Worm (Caenorhabditis elegans) whole organism, mixed stage, embryonic: ENCODE results near the gene C05D11.8.

Experiments used
- M03D4.4 ChIP-seq: sonication (generic microtip); optimal IDR thresholded peaks from 2 replicates; lab custom pipeline; 2017; ENCODE audit warnings: mild to moderate bottlenecking, missing genetic modification characterization, missing compliant biosample characterization
- bed-3 ChIP-seq: fragments of 200-800 bp; sonication (Bioruptor generic); optimal IDR thresholded peaks from 3 replicates; lab custom pipeline; 2018; ENCODE audit warnings: mild to moderate bottlenecking, missing genetic modification characterization, moderate library complexity, missing compliant biosample characterization
- blmp-1 ChIP-seq: fragments of 150-350 bp; optimal IDR thresholded peaks from 2 replicates; lab custom pipeline; 2014; ENCODE audit warnings: missing biosample characterization, missing genetic modification characterization
- ceh-39 ChIP-seq: fragments of 150-350 bp; optimal IDR thresholded peaks from 2 replicates; lab custom pipeline; 2014; ENCODE audit warnings: missing biosample characterization, missing genetic modification characterization
- ceh-43 ChIP-seq: fragments of 200-800 bp; sonication (Bioruptor generic); optimal IDR thresholded peaks from 2 replicates; lab custom pipeline; 2018; ENCODE audit warnings: mild to moderate bottlenecking, missing genetic modification characterization, moderate library complexity, missing compliant biosample characterization
- ceh-83 ChIP-seq: fragments of 200-800 bp; sonication (Bioruptor generic); optimal IDR thresholded peaks from 2 replicates; lab custom pipeline; 2018; ENCODE audit warnings: mild to moderate bottlenecking, missing genetic modification characterization, missing compliant biosample characterization
- cnd-1 ChIP-seq: fragments of 200-800 bp; sonication (Bioruptor generic); optimal IDR thresholded peaks from 2 replicates; lab custom pipeline; 2018; ENCODE audit warnings: mild to moderate bottlenecking, missing genetic modification characterization, missing compliant biosample characterization
- drap-1 ChIP-seq: fragments of 200-800 bp; sonication (Bioruptor generic); optimal IDR thresholded peaks from 3 replicates; lab custom pipeline; 2018; ENCODE audit warnings: mild to moderate bottlenecking, missing genetic modification characterization, missing compliant biosample characterization
- elt-1 ChIP-seq: sonication (generic microtip); optimal IDR thresholded peaks from 2 replicates; lab custom pipeline; 2017; ENCODE audit warnings: missing genetic modification characterization, mild to moderate bottlenecking, missing compliant biosample characterization, antibody characterized with exemption, moderate library complexity, borderline replicate concordance; ENCODE audit not compliant: insufficient read depth
- elt-3 ChIP-seq: fragments of 150-350 bp; optimal IDR thresholded peaks from 2 replicates; lab custom pipeline; 2014; ENCODE audit warnings: missing biosample characterization, missing genetic modification characterization
- flh-1 ChIP-seq: fragments of 200-800 bp; sonication (Bioruptor generic); optimal IDR thresholded peaks from 2 replicates; lab custom pipeline; 2018; ENCODE audit warnings: mild to moderate bottlenecking, missing genetic modification characterization, moderate library complexity, missing compliant biosample characterization
- ham-2 ChIP-seq: fragments of 200-800 bp; sonication (Bioruptor generic); optimal IDR thresholded peaks from 2 replicates; lab custom pipeline; 2018; ENCODE audit warnings: mild to moderate bottlenecking, missing genetic modification characterization, missing compliant biosample characterization
- lin-13 ChIP-seq: fragments of 150-350 bp; optimal IDR thresholded peaks from 2 replicates; lab custom pipeline; 2014; ENCODE audit warnings: missing biosample characterization, missing genetic modification characterization
- lin-32 ChIP-seq: fragments of 200-800 bp; sonication (Bioruptor generic); optimal IDR thresholded peaks from 2 replicates; lab custom pipeline; 2018; ENCODE audit warnings: mild to moderate bottlenecking, missing genetic modification characterization, missing compliant biosample characterization
- lsy-2 ChIP-seq: fragments of 150-350 bp; optimal IDR thresholded peaks from 2 replicates; lab custom pipeline; 2014; ENCODE audit warnings: missing biosample characterization, missing genetic modification characterization
- mab-5 ChIP-seq: fragments of 150-350 bp; optimal IDR thresholded peaks from 2 replicates; lab custom pipeline; 2014; ENCODE audit warnings: missing biosample characterization, missing genetic modification characterization
- mep-1 ChIP-seq: fragments of 150-350 bp; optimal IDR thresholded peaks from 2 replicates; lab custom pipeline; 2017; ENCODE audit warnings: missing biosample characterization, missing genetic modification reagents, missing genetic modification characterization, inconsistent platforms
- mls-2 ChIP-seq: sonication (generic microtip); optimal IDR thresholded peaks from 2 replicates; lab custom pipeline; 2016; ENCODE audit warnings: mild to moderate bottlenecking, missing genetic modification characterization, moderate library complexity, missing compliant biosample characterization
- nhr-12 ChIP-seq: fragments of 150-350 bp; optimal IDR thresholded peaks from 2 replicates; lab custom pipeline; 2014; ENCODE audit warnings: missing biosample characterization, missing genetic modification characterization
- nhr-2 ChIP-seq: fragments of 150-350 bp; optimal IDR thresholded peaks from 2 replicates; lab custom pipeline; 2014; ENCODE audit warnings: missing biosample characterization, missing genetic modification characterization
- nhr-237 ChIP-seq: fragments of 150-350 bp; optimal IDR thresholded peaks from 2 replicates; lab custom pipeline; 2014; ENCODE audit warnings: missing biosample characterization, missing genetic modification characterization
- nhr-28 ChIP-seq: fragments of 150-350 bp; optimal IDR thresholded peaks from 2 replicates; lab custom pipeline; 2014; ENCODE audit warnings: missing biosample characterization, missing genetic modification characterization
- nhr-76 ChIP-seq: sonication (generic microtip); optimal IDR thresholded peaks from 2 replicates; lab custom pipeline; 2017; ENCODE audit warnings: missing biosample characterization, missing genetic modification characterization
- sem-2 ChIP-seq: fragments of 200-800 bp; sonication (Bioruptor generic); optimal IDR thresholded peaks from 2 replicates; lab custom pipeline; 2018; ENCODE audit warnings: mild to moderate bottlenecking, missing genetic modification characterization, missing compliant biosample characterization
- snpc-4 ChIP-seq: fragments of 150-350 bp; optimal IDR thresholded peaks from 2 replicates; lab custom pipeline; 2014; ENCODE audit warnings: missing biosample characterization, missing genetic modification characterization
- sptf-1 ChIP-seq: sonication (generic microtip); optimal IDR thresholded peaks from 2 replicates; lab custom pipeline; 2017; ENCODE audit warnings: mild to moderate bottlenecking, missing genetic modification characterization, moderate library complexity, missing compliant biosample characterization
- tbx-8 ChIP-seq: fragments of 200-800 bp; sonication (Bioruptor generic); optimal IDR thresholded peaks from 2 replicates; lab custom pipeline; 2018; ENCODE audit warnings: mild to moderate bottlenecking, missing genetic modification characterization, moderate library complexity, missing compliant biosample characterization
- unc-120 ChIP-seq: sonication (generic microtip); optimal IDR thresholded peaks from 2 replicates; lab custom pipeline; 2017; ENCODE audit warnings: missing genetic modification characterization, missing compliant biosample characterization; ENCODE audit not compliant: poor library complexity, severe bottlenecking
- unc-39 ChIP-seq: fragments of 150-350 bp; optimal IDR thresholded peaks from 2 replicates; lab custom pipeline; 2014; ENCODE audit warnings: missing biosample characterization, missing genetic modification characterization
- unc-62 ChIP-seq: fragments of 150-350 bp; optimal IDR thresholded peaks from 2 replicates; lab custom pipeline; 2014; ENCODE audit warnings: missing biosample characterization, missing genetic modification reagents, missing genetic modification characterization
- zip-8 ChIP-seq: fragments of 150-350 bp; optimal IDR thresholded peaks from 2 replicates; lab custom pipeline; 2014; ENCODE audit warnings: missing biosample characterization, missing genetic modification characterization

The C05D11.8 gene

DNA sequence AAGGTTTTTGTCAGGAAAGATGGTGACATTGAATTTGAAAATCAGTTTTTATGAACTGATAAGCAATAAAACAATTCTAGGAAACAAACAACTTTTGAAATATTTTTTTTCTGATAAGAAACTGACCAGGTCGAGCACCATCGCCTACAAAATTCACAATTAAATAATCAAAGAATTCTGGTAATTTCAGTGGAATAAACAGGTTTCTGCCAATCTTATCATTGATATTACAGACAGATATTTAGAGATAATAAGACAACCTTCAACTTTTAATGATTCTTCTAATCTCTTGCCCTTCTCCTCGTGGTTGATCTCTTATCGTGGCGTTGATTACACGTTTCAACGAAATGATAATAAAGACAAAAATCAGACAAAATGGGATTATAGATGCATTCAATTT lies 30.7 kb downstream of the C05D11.8 start:
- peak; percentile 7 for TF ChIP-seq elt-1 (tag; lab: Kevin White, UChicago)
- TF ChIP-seq M03D4.4 (tag; lab: Kevin White, UChicago), result no peak

DNA sequence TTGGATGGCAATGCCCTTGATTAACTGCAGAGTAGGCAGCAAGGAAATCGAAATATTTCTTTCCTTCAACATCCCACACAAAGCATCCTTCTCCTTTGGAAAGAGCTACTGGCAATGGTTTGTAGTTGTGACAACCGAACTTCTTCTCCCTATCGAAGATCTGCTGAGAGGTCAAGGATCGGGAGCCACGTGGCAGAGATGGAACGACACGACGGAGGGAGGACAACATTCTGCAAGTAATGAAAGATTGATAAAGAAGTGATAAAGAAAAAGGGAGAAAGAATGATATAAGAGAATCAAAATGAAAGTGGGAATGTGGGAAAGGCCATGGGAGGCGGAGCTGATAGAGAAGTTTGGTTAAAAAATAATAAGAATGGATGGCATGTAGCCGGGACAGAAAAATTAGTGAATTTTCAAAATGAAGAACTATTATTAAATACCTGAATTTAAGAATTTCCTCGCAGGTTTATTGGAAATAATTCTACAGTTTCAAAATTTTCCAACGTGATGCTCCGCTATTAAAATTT lies 31.3 kb downstream of the C05D11.8 start, which contains the start of gene oatr-1:
Gene oatr-1, minus strand, starts transcription at position 477 of the 527 bp plus-strand sequence.
- TF ChIP-seq elt-3 (tag; lab: Kevin White, UChicago) (no peak), bed-3 (GFP tag; lab: Kevin White, UChicago) (no peak), mep-1 (tag; lab: Kevin White, UChicago) (no peak), ceh-39 (tag; lab: Kevin White, UChicago) (no peak), unc-39 (tag; lab: Kevin White, UChicago) (no peak), M03D4.4 (tag; lab: Kevin White, UChicago) (no peak), nhr-76 (tag; lab: Kevin White, UChicago) (no peak), unc-120 (no peak), elt-1 (tag; lab: Kevin White, UChicago) (no peak), mls-2 (tag; lab: Kevin White, UChicago) (no peak), cnd-1 (tag; lab: Kevin White, UChicago) (no peak), lin-32 (GFP tag; lab: Kevin White, UChicago) (no peak), tbx-8 (no peak)

DNA sequence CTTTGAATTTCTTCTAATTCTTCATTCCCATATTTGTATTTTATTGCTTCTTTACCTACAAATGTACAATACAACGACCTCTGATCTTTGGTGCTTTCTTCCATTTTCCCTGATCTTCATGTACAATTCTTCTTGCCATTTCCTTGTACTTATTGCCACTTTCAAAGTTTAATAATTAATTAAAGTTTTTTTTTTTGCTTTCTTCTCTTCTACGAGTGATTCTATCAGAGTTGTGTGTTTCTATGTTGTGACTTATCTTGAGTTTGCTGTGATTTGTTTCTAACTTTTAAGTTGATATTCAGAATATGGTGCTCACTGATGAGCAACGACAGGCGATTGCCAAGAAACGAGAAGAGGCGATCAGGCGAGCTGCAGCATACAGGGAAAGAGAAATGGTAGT lies 36.5 kb downstream of the C05D11.8 start, which contains the start of gene smrc-1:
Gene smrc-1, plus strand, starts transcription at position 301 of the 400 bp plus-strand sequence.
- TF ChIP-seq unc-120, result no peak
- TF ChIP-seq bed-3 (GFP tag; lab: Kevin White, UChicago), result no peak
- no peak for TF ChIP-seq zip-8
- TF ChIP-seq flh-1 (GFP tag; lab: Kevin White, UChicago), result no peak
- TF ChIP-seq nhr-2 (tag; lab: Kevin White, UChicago), result no peak
- TF ChIP-seq elt-3 (tag; lab: Kevin White, UChicago), result no peak
- no peak for TF ChIP-seq nhr-12 (tag; lab: Kevin White, UChicago)
- TF ChIP-seq ceh-43 (GFP tag; lab: Kevin White, UChicago), result no peak
- TF ChIP-seq cnd-1 (tag; lab: Kevin White, UChicago), result no peak
- TF ChIP-seq lsy-2 (tag; lab: Kevin White, UChicago), result no peak
- no peak for TF ChIP-seq lin-13
- TF ChIP-seq snpc-4 (tag; lab: Kevin White, UChicago), result no peak
- TF ChIP-seq blmp-1 (tag; lab: Kevin White, UChicago), result no peak
- TF ChIP-seq ham-2 (GFP tag; lab: Kevin White, UChicago), result no peak
- no peak for TF ChIP-seq unc-62 (GFP tag; lab: Kevin White, UChicago)
- TF ChIP-seq elt-1 (tag; lab: Kevin White, UChicago), result no peak
- no peak for TF ChIP-seq tbx-8

DNA sequence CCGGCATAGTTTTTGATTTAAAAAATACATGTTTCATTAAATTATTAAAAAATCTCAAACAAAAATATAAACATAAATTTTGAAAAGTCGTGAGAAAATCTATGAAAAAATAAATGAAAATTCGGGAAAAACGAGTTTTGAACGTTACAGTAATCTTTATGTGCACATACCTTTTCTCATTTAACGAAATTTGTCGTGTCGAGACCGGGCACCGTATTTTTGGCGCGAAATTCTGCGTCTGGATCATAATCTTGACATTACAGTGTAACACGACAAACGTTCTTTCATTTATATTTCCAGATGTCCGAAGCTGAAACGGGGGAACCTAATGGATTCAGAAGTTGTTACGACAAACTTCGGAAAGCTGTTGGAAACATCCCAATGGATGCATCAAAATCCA lies 37.6 kb downstream of the C05D11.8 start, which contains the start of gene C16A3.2:
Gene C16A3.2, plus strand, starts transcription at position 301 of the 400 bp plus-strand sequence.
- no peak for TF ChIP-seq unc-39 (tag; lab: Kevin White, UChicago)
- TF ChIP-seq mab-5 (tag; lab: Kevin White, UChicago), result no peak
- TF ChIP-seq nhr-12 (tag; lab: Kevin White, UChicago), result no peak
- TF ChIP-seq ceh-43 (GFP tag; lab: Kevin White, UChicago), result no peak
- TF ChIP-seq snpc-4 (tag; lab: Kevin White, UChicago), result no peak
- no peak for TF ChIP-seq sptf-1 (tag; lab: Kevin White, UChicago)
- no peak for TF ChIP-seq nhr-28 (tag; lab: Kevin White, UChicago)
- TF ChIP-seq lin-32 (GFP tag; lab: Kevin White, UChicago), result no peak
- no peak for TF ChIP-seq blmp-1 (tag; lab: Kevin White, UChicago)
- TF ChIP-seq ceh-83 (GFP tag; lab: Kevin White, UChicago), result no peak
- TF ChIP-seq lin-13, result no peak
- no peak for TF ChIP-seq ham-2 (GFP tag; lab: Kevin White, UChicago)
- TF ChIP-seq nhr-2 (tag; lab: Kevin White, UChicago), result no peak
- no peak for TF ChIP-seq mep-1 (tag; lab: Kevin White, UChicago)
- TF ChIP-seq drap-1 (GFP tag; lab: Kevin White, UChicago), result no peak
- no peak for TF ChIP-seq nhr-237 (tag; lab: Kevin White, UChicago)
- no peak for TF ChIP-seq sem-2 (GFP tag; lab: Kevin White, UChicago)
- no peak for TF ChIP-seq ceh-39 (tag; lab: Kevin White, UChicago)
- TF ChIP-seq, all 35 proteins: peak for 0
